Fruit fly (Drosophila melanogaster) Kc167 (cell line): ENCODE measurements around the gene CG5664.

Experiments
- Myc ChIP-seq: fragments of >200 bp; optimal IDR thresholded peaks from 2 replicates; lab custom pipeline; 2017; ENCODE audit warnings: missing external identifiers
- Sin3A ChIP-seq: fragments of >200 bp; optimal IDR thresholded peaks from 2 replicates; lab custom pipeline; 2018; ENCODE audit warnings: missing external identifiers
- h ChIP-seq: fragments of >200 bp; optimal IDR thresholded peaks from 3 replicates; lab custom pipeline; 2018; ENCODE audit warnings: missing external identifiers
- psq ChIP-seq: fragments of >200 bp; optimal IDR thresholded peaks from 2 replicates; lab custom pipeline; 2017; ENCODE audit warnings: missing external identifiers
- ttk ChIP-seq: sonication (Bioruptor generic); optimal IDR thresholded peaks from 2 replicates; lab custom pipeline; 2017; ENCODE audit warnings: missing external identifiers

DNA sequence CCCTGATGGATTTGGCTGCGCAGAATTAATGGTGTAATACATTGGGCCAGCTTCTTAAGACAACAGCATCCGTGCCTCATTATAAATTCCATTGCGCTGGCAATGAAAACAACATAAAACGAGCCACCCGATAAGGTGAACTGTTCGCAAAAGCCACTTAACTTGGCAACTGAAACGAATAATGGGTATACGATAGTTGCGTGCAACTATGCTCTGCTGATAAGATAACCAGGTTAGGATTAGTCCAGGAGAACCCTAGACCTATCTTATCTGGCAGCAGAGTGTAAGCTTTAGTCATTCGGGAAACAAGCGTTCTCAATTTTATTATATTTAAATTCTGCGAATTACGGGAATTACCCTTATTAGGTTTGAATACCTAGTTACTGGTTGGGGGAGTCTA is 50.7 kb downstream of the CG5664 start:
- TF ChIP-seq ttk (no peak), Myc (lab: Kevin White, UChicago) (no peak), psq (lab: Kevin White, UChicago) (no peak), h (no peak), Sin3A (no peak)
